Fruit fly (Drosophila melanogaster): ENCODE data around the gene spz.

- no peak for TF ChIP-seq fru (GFP tag; optimal IDR thresholded peaks at IDR 0.05)
- no peak for TF ChIP-seq usp (GFP tag; optimal IDR thresholded peaks at IDR 0.05)
- TF ChIP-seq pan (optimal IDR thresholded peaks at IDR 0.05), result no peak
- no peak for TF ChIP-seq Hr83 (GFP tag; optimal IDR thresholded peaks at IDR 0.05; ENCODE audit: poor library complexity, severe bottlenecking)
- no peak for TF ChIP-seq tai (GFP tag; optimal IDR thresholded peaks at IDR 0.05)
These were observed 48.6 kb downstream of the spz start, which contains the start of gene CG6283 for dm6 chr3R:27021278-27021677.
